Fruit fly (Drosophila melanogaster) whole organism, embryonic: ENCODE data around the gene eIF3l.

ENCODE experiments used
- Adf1 ChIP-seq: fragments of 200-800 bp; sonication (Bioruptor generic); IDR thresholded peaks from 2 replicates; pipeline ENCODE4 v1.3.6; 2022; ENCODE audit warnings: missing biosample characterization, missing genetic modification characterization
- CG12071 ChIP-seq: fragments of 200-800 bp; sonication (Bioruptor generic); optimal IDR thresholded peaks from 3 replicates; lab custom pipeline; 2018; ENCODE audit warnings: missing biosample characterization, mild to moderate bottlenecking, missing genetic modification characterization
- CG13287 ChIP-seq: fragments of 200-800 bp; sonication (Bioruptor generic); IDR thresholded peaks from 2 replicates; pipeline ENCODE4 v1.3.6; 2022; ENCODE audit warnings: missing biosample characterization, missing genetic modification characterization; ENCODE audit not compliant: partially characterized antibody
- CG13296 ChIP-seq: fragments of 200-800 bp; sonication (Bioruptor generic); optimal IDR thresholded peaks from 3 replicates; lab custom pipeline; 2018; ENCODE audit warnings: missing biosample characterization, mild to moderate bottlenecking, missing genetic modification characterization
- CG13775 ChIP-seq: fragments of 200-800 bp; sonication (Bioruptor generic); optimal IDR thresholded peaks from 3 replicates; lab custom pipeline; 2017; ENCODE audit warnings: missing biosample characterization, mild to moderate bottlenecking, missing genetic modification characterization
- CG14667 ChIP-seq: fragments of 200-800 bp; sonication (Bioruptor generic); IDR thresholded peaks from 2 replicates; pipeline ENCODE4 v1.3.6; 2022; ENCODE audit warnings: missing biosample characterization, missing genetic modification characterization
- CG1647 ChIP-seq: fragments of 200-800 bp; sonication (Bioruptor generic); optimal IDR thresholded peaks from 3 replicates; lab custom pipeline; 2016; ENCODE audit warnings: missing biosample characterization, missing genetic modification characterization
- CG17802 ChIP-seq: fragments of 200-800 bp; sonication (Bioruptor generic); optimal IDR thresholded peaks from 2 replicates; lab custom pipeline; 2018; ENCODE audit warnings: missing biosample characterization, mild to moderate bottlenecking, missing genetic modification characterization, moderate library complexity
- CG1792 ChIP-seq: fragments of 200-800 bp; sonication (Bioruptor generic); optimal IDR thresholded peaks from 2 replicates; lab custom pipeline; 2016; ENCODE audit warnings: missing biosample characterization, missing genetic modification characterization
- CG1832 ChIP-seq: fragments of 200-800 bp; sonication (Bioruptor generic); optimal IDR thresholded peaks from 2 replicates; lab custom pipeline; 2017; ENCODE audit warnings: missing biosample characterization, mild to moderate bottlenecking, missing genetic modification characterization, inconsistent platforms
- CG2889 ChIP-seq: fragments of 200-800 bp; sonication (Bioruptor generic); IDR thresholded peaks from 3 replicates; pipeline ENCODE4 v1.3.6; 2022; ENCODE audit warnings: missing biosample characterization, missing genetic modification characterization
- CG31388 ChIP-seq: fragments of 200-800 bp; sonication (Bioruptor generic); optimal IDR thresholded peaks from 2 replicates; lab custom pipeline; 2016; ENCODE audit warnings: missing biosample characterization, missing genetic modification characterization
- CG4424 ChIP-seq: fragments of 200-800 bp; sonication (Bioruptor generic); optimal IDR thresholded peaks from 3 replicates; lab custom pipeline; 2016; ENCODE audit warnings: missing biosample characterization, missing genetic modification characterization
- CG7556 ChIP-seq: fragments of 200-800 bp; sonication (Bioruptor generic); optimal IDR thresholded peaks from 2 replicates; lab custom pipeline; 2017; ENCODE audit warnings: missing biosample characterization, mild to moderate bottlenecking, missing genetic modification characterization
- CG7786 ChIP-seq: fragments of 200-800 bp; sonication (Bioruptor generic); optimal IDR thresholded peaks from 2 replicates; lab custom pipeline; 2016; ENCODE audit warnings: missing biosample characterization, missing genetic modification characterization
- CG9817 ChIP-seq: fragments of 200-800 bp; sonication (Bioruptor generic); optimal IDR thresholded peaks from 2 replicates; lab custom pipeline; 2018; ENCODE audit warnings: missing biosample characterization, mild to moderate bottlenecking, missing genetic modification characterization, moderate library complexity
- Dp ChIP-seq: fragments of 200-800 bp; sonication (Bioruptor generic); optimal IDR thresholded peaks from 2 replicates; lab custom pipeline; 2018; ENCODE audit warnings: missing biosample characterization, mild to moderate bottlenecking, missing genetic modification characterization, moderate library complexity
- H15 ChIP-seq: fragments of 200-800 bp; sonication (Bioruptor generic); IDR thresholded peaks from 3 replicates; pipeline ENCODE4 v1.3.6; 2022; ENCODE audit warnings: missing biosample characterization, missing genetic modification characterization
- Hsf ChIP-seq: fragments of 200-800 bp; sonication (Bioruptor generic); optimal IDR thresholded peaks from 3 replicates; lab custom pipeline; 2016; ENCODE audit warnings: missing biosample characterization, missing genetic modification characterization
- Opbp ChIP-seq: fragments of 200-800 bp; sonication (Bioruptor generic); IDR thresholded peaks from 3 replicates; pipeline ENCODE4 v1.3.6; 2022; ENCODE audit warnings: missing biosample characterization, missing genetic modification characterization; ENCODE audit not compliant: partially characterized antibody
- Rfx ChIP-seq: fragments of 200-800 bp; sonication (Bioruptor generic); IDR thresholded peaks from 2 replicates; pipeline ENCODE4 v1.3.6; 2022; ENCODE audit warnings: missing biosample characterization, missing genetic modification characterization
- Sin3A ChIP-seq: fragments of >200 bp; optimal IDR thresholded peaks from 2 replicates; lab custom pipeline; 2018
- Six4 ChIP-seq: fragments of 200-800 bp; sonication (Bioruptor generic); optimal IDR thresholded peaks from 2 replicates; lab custom pipeline; 2016; ENCODE audit warnings: missing biosample characterization, missing genetic modification characterization
- Xrp1 ChIP-seq: fragments of 200-800 bp; sonication (Bioruptor generic); IDR thresholded peaks from 2 replicates; pipeline ENCODE4 v1.3.6; 2022; ENCODE audit warnings: missing biosample characterization, missing genetic modification characterization
- ato ChIP-seq: fragments of 200-800 bp; sonication (Bioruptor generic); IDR thresholded peaks from 2 replicates; pipeline ENCODE4 v1.3.6; 2022; ENCODE audit warnings: missing biosample characterization, missing genetic modification characterization; ENCODE audit not compliant: partially characterized antibody
- bab2 ChIP-seq: fragments of 200-800 bp; sonication (Bioruptor generic); optimal IDR thresholded peaks from 2 replicates; lab custom pipeline; 2016; ENCODE audit warnings: missing biosample characterization, missing genetic modification characterization
- bowl ChIP-seq: fragments of 200-800 bp; sonication (Bioruptor generic); IDR thresholded peaks from 2 replicates; pipeline ENCODE4 v1.3.6; 2022; ENCODE audit warnings: missing biosample characterization, missing genetic modification characterization
- cad ChIP-seq: fragments of >200 bp; optimal IDR thresholded peaks from 2 replicates; lab custom pipeline; 2017; ENCODE audit warnings: missing biosample characterization, missing genetic modification characterization
- chm ChIP-seq: fragments of 200-800 bp; sonication (Bioruptor generic); IDR thresholded peaks from 2 replicates; pipeline ENCODE4 v1.3.6; 2022; ENCODE audit warnings: missing biosample characterization, missing genetic modification characterization
- crol ChIP-seq: fragments of 200-800 bp; sonication (Bioruptor generic); IDR thresholded peaks from 2 replicates; pipeline ENCODE4 v1.3.6; 2022; ENCODE audit warnings: missing biosample characterization, missing genetic modification characterization
- crp ChIP-seq, 2 experiments: fragments of 200-800 bp; sonication (Bioruptor generic); optimal IDR thresholded peaks; 2 replicates in 1 of 2; 3 replicates in 1 of 2; lab custom pipeline; 2017; ENCODE audit warnings: missing biosample characterization in 2 of 2, missing genetic modification characterization in 2 of 2, mild to moderate bottlenecking in 1 of 2, moderate library complexity in 1 of 2
- ems ChIP-seq: fragments of 200-800 bp; sonication (Bioruptor generic); optimal IDR thresholded peaks from 3 replicates; lab custom pipeline; 2016; ENCODE audit warnings: missing biosample characterization, missing genetic modification characterization
- exex ChIP-seq: fragments of 200-800 bp; sonication (Bioruptor generic); optimal IDR thresholded peaks from 4 replicates; lab custom pipeline; 2018; ENCODE audit warnings: missing biosample characterization, mild to moderate bottlenecking, missing genetic modification characterization, moderate library complexity
- fru ChIP-seq: fragments of >200 bp; optimal IDR thresholded peaks from 2 replicates; lab custom pipeline; 2017
- gem ChIP-seq: fragments of 200-800 bp; sonication (Bioruptor generic); optimal IDR thresholded peaks from 2 replicates; lab custom pipeline; 2019; ENCODE audit warnings: missing biosample characterization, mild to moderate bottlenecking, missing genetic modification characterization, moderate library complexity
- h ChIP-seq: fragments of >200 bp; optimal IDR thresholded peaks from 2 replicates; lab custom pipeline; 2017
- ham ChIP-seq: fragments of 200-800 bp; sonication (Bioruptor generic); IDR thresholded peaks from 2 replicates; pipeline ENCODE4 v1.3.6; 2022; ENCODE audit warnings: missing biosample characterization, missing genetic modification characterization
- hkb ChIP-seq, 2 experiments: fragments of 200-800 bp in 1 of 2; fragments of >200 bp in 1 of 2; sonication (Bioruptor generic) in 1 of 2; IDR thresholded peaks in 1 of 2; optimal IDR thresholded peaks in 1 of 2; 2 replicates each; pipeline versions ENCODE4 v1.3.6 to Lab custom; 2017 to 2022; ENCODE audit warnings: missing biosample characterization in 1 of 2, missing genetic modification characterization in 1 of 2
- jing ChIP-seq: fragments of 200-800 bp; sonication (Bioruptor generic); optimal IDR thresholded peaks from 2 replicates; lab custom pipeline; 2018; ENCODE audit warnings: missing biosample characterization, mild to moderate bottlenecking, missing genetic modification characterization
- knrl ChIP-seq: fragments of 200-800 bp; sonication (Bioruptor generic); IDR thresholded peaks from 3 replicates; pipeline ENCODE4 v1.3.6; 2022; ENCODE audit warnings: missing biosample characterization, missing genetic modification characterization; ENCODE audit not compliant: partially characterized antibody
- lov ChIP-seq, 2 experiments: fragments of 200-800 bp in 1 of 2; fragments of >200 bp in 1 of 2; sonication (Bioruptor generic) in 1 of 2; IDR thresholded peaks in 1 of 2; optimal IDR thresholded peaks in 1 of 2; 2 replicates in 1 of 2; 3 replicates in 1 of 2; pipeline versions ENCODE4 v1.3.6 to Lab custom; 2017 to 2022; ENCODE audit warnings: missing biosample characterization in 1 of 2, missing genetic modification characterization in 1 of 2
- odd ChIP-seq: fragments of 200-800 bp; sonication (Bioruptor generic); optimal IDR thresholded peaks from 2 replicates; lab custom pipeline; 2017; ENCODE audit warnings: missing biosample characterization, mild to moderate bottlenecking, missing genetic modification characterization
- run ChIP-seq: fragments of 200-800 bp; sonication (Bioruptor generic); optimal IDR thresholded peaks from 3 replicates; lab custom pipeline; 2018; ENCODE audit warnings: missing biosample characterization, mild to moderate bottlenecking, missing genetic modification characterization
- seq ChIP-seq: fragments of 200-800 bp; sonication (Bioruptor generic); IDR thresholded peaks from 2 replicates; pipeline ENCODE4 v1.3.6; 2022; ENCODE audit warnings: missing biosample characterization, missing genetic modification characterization
- sim ChIP-seq: fragments of 200-800 bp; sonication (Bioruptor generic); IDR thresholded peaks from 2 replicates; pipeline ENCODE4 v1.3.6; 2022; ENCODE audit warnings: missing biosample characterization, missing genetic modification characterization
- sisA ChIP-seq: fragments of 200-800 bp; sonication (Bioruptor generic); IDR thresholded peaks from 2 replicates; pipeline ENCODE4 v1.3.6; 2022; ENCODE audit warnings: missing biosample characterization, missing genetic modification characterization
- sug ChIP-seq: fragments of 200-800 bp; optimal IDR thresholded peaks from 2 replicates; lab custom pipeline; 2019; ENCODE audit warnings: missing biosample characterization, mild to moderate bottlenecking, missing genetic modification characterization, moderate library complexity
- tap ChIP-seq: fragments of 200-800 bp; optimal IDR thresholded peaks from 3 replicates; lab custom pipeline; 2019; ENCODE audit warnings: missing biosample characterization, mild to moderate bottlenecking, missing genetic modification characterization, moderate library complexity
- trem ChIP-seq: fragments of 200-800 bp; optimal IDR thresholded peaks from 3 replicates; lab custom pipeline; 2019; ENCODE audit warnings: missing biosample characterization, mild to moderate bottlenecking, missing genetic modification characterization, moderate library complexity
- unpg ChIP-seq: fragments of 200-800 bp; sonication (Bioruptor generic); optimal IDR thresholded peaks from 3 replicates; lab custom pipeline; 2018; ENCODE audit warnings: missing biosample characterization, mild to moderate bottlenecking, missing genetic modification characterization, moderate library complexity

Gene eIF3l

DNA sequence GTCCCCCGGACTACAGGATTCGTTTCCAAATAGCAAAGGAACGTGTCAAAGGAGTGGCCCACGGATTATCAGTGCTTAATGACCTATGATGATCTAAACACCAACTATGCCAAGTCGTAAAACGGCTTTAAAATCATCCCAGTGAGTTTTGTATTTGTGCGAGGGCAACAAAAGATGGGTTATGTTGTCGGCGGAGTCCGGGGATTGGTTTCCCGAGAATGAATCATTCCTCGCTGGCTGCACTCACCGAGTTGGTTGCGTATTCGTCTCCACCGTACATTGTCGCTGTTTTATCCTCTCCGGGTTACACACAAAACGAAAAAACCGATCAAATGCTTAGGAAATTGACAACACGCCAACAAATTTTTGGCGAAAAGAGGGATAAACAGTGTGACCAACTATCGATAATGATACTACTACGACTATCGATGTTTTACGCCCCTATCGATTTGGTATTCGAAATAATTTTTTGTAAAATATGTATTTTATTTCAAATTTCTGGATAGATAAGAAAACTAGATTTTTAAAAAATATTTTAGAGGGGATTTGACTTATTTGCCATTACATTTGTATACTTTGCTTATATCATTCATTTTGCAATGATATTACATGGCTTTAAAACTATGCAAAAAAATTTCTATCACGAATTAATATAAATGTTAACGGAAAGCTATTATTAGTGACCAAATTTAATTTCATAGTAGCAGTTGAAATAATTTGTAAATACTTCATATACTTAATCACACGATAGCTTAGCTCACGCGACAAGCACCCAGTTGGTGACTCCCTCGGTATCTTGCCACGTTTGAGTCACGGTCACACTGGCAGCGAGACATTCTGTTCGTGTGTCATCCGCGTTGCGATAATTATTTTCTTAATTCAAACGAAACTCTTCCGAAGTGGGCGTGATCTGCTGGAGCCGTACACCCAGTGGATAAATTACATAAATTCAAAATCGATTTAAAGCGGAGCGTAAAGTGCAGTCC lies at the start of gene eIF3l, which contains the start of gene Nrx-IV (continued):
- TF ChIP-seq CG17802 (tag; lab: Kevin White, UChicago): no peak
- TF ChIP-seq bowl (GFP tag; lab: Robert Waterston, UW): no peak
- no peak for TF ChIP-seq unpg (GFP tag; lab: Kevin White, UChicago)
- no peak for TF ChIP-seq ato (GFP tag; lab: Robert Waterston, UW)
- TF ChIP-seq sim: no peak
- TF ChIP-seq h (lab: Kevin White, UChicago): no peak
- TF ChIP-seq CG1832 (GFP tag; lab: Kevin White, UChicago): no peak
- TF ChIP-seq Opbp (GFP tag; lab: Robert Waterston, UW): peak; percentile 54
- TF ChIP-seq CG9817 (tag; lab: Kevin White, UChicago): no peak
- no peak for TF ChIP-seq chm (GFP tag; lab: Robert Waterston, UW)
- TF ChIP-seq CG14667 (GFP tag; lab: Robert Waterston, UW): no peak
- no peak for TF ChIP-seq CG31388 (GFP tag; lab: Kevin White, UChicago)
- no peak for TF ChIP-seq Xrp1 (GFP tag; lab: Robert Waterston, UW)
- TF ChIP-seq CG12071 (GFP tag; lab: Kevin White, UChicago): no peak
- TF ChIP-seq knrl: peak; percentile 76
- no peak for TF ChIP-seq H15
- TF ChIP-seq CG2889 (GFP tag; lab: Robert Waterston, UW): no peak
- TF ChIP-seq bab2 (GFP tag; lab: Kevin White, UChicago): no peak
- TF ChIP-seq fru (lab: Kevin White, UChicago): no peak
- no peak for TF ChIP-seq tap (tag; lab: Kevin White, UChicago)
- no peak for TF ChIP-seq cad (GFP tag; lab: Kevin White, UChicago)
- TF ChIP-seq ems (GFP tag; lab: Kevin White, UChicago): no peak
- TF ChIP-seq crol (GFP tag; lab: Robert Waterston, UW): no peak
- no peak for TF ChIP-seq Adf1 (GFP tag; lab: Robert Waterston, UW)
- TF ChIP-seq CG1792: no peak
- TF ChIP-seq Hsf (GFP tag; lab: Kevin White, UChicago): no peak
- peak; percentile 41 for TF ChIP-seq trem
- no peak for TF ChIP-seq hkb (optimal IDR thresholded peaks at IDR 0.05; lab: Kevin White, UChicago)
- TF ChIP-seq hkb (GFP tag; IDR thresholded peaks at IDR 0.05; lab: Robert Waterston, UW): no peak
- TF ChIP-seq crp (GFP tag; optimal IDR thresholded peaks at IDR 0.05; lab: Kevin White, UChicago): no peak
- no peak for TF ChIP-seq odd (GFP tag; lab: Kevin White, UChicago)
- no peak for TF ChIP-seq CG13296 (GFP tag; lab: Kevin White, UChicago)
- no peak for TF ChIP-seq exex (tag; lab: Kevin White, UChicago)
- no peak for TF ChIP-seq CG4424 (GFP tag; lab: Kevin White, UChicago)
- no peak for TF ChIP-seq jing (GFP tag; lab: Kevin White, UChicago)
- peak; percentile 72 for TF ChIP-seq CG13287 (GFP tag; lab: Robert Waterston, UW)
- TF ChIP-seq sug (tag; lab: Kevin White, UChicago): no peak
- peak; percentile 24 for TF ChIP-seq Sin3A (lab: Kevin White, UChicago)
- no peak for TF ChIP-seq gem
- TF ChIP-seq run (tag; lab: Kevin White, UChicago): no peak
- TF ChIP-seq ham (GFP tag; lab: Robert Waterston, UW): no peak
- TF ChIP-seq lov (optimal IDR thresholded peaks at IDR 0.05; lab: Kevin White, UChicago): no peak
- no peak for TF ChIP-seq lov (GFP tag; IDR thresholded peaks at IDR 0.05; lab: Robert Waterston, UW)
- no peak for TF ChIP-seq sisA
- TF ChIP-seq CG13775 (GFP tag; lab: Kevin White, UChicago): no peak
- TF ChIP-seq CG7786 (GFP tag; lab: Kevin White, UChicago): no peak
- TF ChIP-seq CG7556 (GFP tag; lab: Kevin White, UChicago): no peak
- no peak for TF ChIP-seq CG1647 (GFP tag; lab: Kevin White, UChicago)
- TF ChIP-seq Dp (GFP tag; lab: Kevin White, UChicago): peak; percentile 5
- TF ChIP-seq Six4: no peak
- no peak for TF ChIP-seq seq (GFP tag; lab: Robert Waterston, UW)
- TF ChIP-seq Rfx: no peak
